Fruit fly (Drosophila melanogaster): ENCODE measurements around the gene Vps13D.
A peak's percentile ranks its signal among the peaks of the same experiment; 100 is the strongest.

Vps13D gene

DNA sequence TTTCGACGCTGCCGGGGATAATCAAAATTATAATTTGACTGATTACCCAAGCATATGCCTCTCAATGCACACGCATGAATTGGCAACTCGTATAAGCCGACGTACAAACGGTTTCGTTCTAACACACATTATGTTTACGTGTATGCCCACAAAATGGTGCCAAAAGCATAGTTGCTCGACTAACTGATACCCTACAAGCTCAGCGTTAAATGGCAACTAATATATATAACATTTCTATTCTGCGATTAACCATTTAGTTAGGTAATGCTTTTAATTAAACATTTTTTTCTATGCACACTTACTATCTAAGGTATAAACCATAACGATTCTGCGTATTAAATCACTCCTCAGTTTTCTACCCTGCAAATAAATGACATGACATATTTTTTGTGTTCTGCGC is 34.1 kb upstream of the Vps13D start:
- no peak for TF ChIP-seq CG8119 (GFP tag; IDR thresholded peaks at IDR 0.05)
- no peak for TF ChIP-seq CG6854 (GFP tag; optimal IDR thresholded peaks at IDR 0.05)
- no peak for TF ChIP-seq CG6792 (GFP tag; optimal IDR thresholded peaks at IDR 0.05)
- peak; percentile 59 for TF ChIP-seq svp (GFP tag)

DNA sequence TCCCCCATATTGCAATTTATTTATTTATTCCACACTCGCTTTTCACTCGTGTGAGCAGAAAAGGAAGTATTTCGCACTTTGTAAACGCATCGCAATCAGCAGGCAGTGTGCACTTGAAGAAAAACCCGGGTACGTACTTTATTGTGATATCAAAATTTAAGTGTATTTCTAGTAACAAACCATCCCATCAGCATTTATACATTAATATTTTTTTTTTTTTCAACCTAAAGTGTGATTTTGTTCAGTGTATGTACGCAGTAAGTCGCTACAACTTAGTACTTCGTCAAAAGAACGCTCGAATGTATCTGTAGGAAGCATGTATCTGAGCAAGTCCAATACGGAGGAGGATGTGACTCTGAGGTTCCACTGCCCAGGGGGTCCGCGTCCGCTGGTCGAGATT is 29.1 kb upstream of the Vps13D start:
- peak; percentile 24 for TF ChIP-seq spab (GFP tag; optimal IDR thresholded peaks at IDR 0.05)
- no peak for TF ChIP-seq CG32006 (GFP tag; optimal IDR thresholded peaks at IDR 0.05)
- TF ChIP-seq fkh (GFP tag; optimal IDR thresholded peaks at IDR 0.05): no peak
- TF ChIP-seq CG11294 (GFP tag; IDR thresholded peaks at IDR 0.05): no peak
- TF ChIP-seq acj6 (GFP tag; optimal IDR thresholded peaks at IDR 0.05): peak; percentile 13
- peak; percentile 37 for TF ChIP-seq CG11762 (GFP tag; optimal IDR thresholded peaks at IDR 0.05; ENCODE audit: insufficient read depth)
- TF ChIP-seq Lpt (GFP tag; optimal IDR thresholded peaks at IDR 0.05): no peak
- TF ChIP-seq topi (GFP tag; optimal IDR thresholded peaks at IDR 0.05): peak; percentile 69
- peak; percentile 49 for TF ChIP-seq Ets96B (tag; optimal IDR thresholded peaks at IDR 0.05)
- TF ChIP-seq achi (GFP tag; optimal IDR thresholded peaks at IDR 0.05): peak; percentile 34
- no peak for TF ChIP-seq CG9139 (GFP tag; optimal IDR thresholded peaks at IDR 0.05)
- TF ChIP-seq esn (GFP tag; optimal IDR thresholded peaks at IDR 0.05): peak; percentile 60
- peak; percentile 21 for TF ChIP-seq CG7368 (GFP tag; optimal IDR thresholded peaks at IDR 0.05)
- TF ChIP-seq CG6808 (GFP tag; optimal IDR thresholded peaks at IDR 0.05): peak; percentile 35
- no peak for TF ChIP-seq Blimp-1 (GFP tag; optimal IDR thresholded peaks at IDR 0.05)
- TF ChIP-seq CG15336 (GFP tag; IDR thresholded peaks at IDR 0.05): no peak
- peak; percentile 53 for TF ChIP-seq cyc (GFP tag; optimal IDR thresholded peaks at IDR 0.05)
- TF ChIP-seq lz (GFP tag; optimal IDR thresholded peaks at IDR 0.05): peak; percentile 38
- TF ChIP-seq CG3919 (GFP tag; optimal IDR thresholded peaks at IDR 0.05): peak; percentile 71
- TF ChIP-seq Met (GFP tag; optimal IDR thresholded peaks at IDR 0.05): peak; percentile 66
- peak; percentile 3 for TF ChIP-seq Hr4 (GFP tag; optimal IDR thresholded peaks at IDR 0.05)
- peak; percentile 10 for TF ChIP-seq pdm3 (GFP tag; optimal IDR thresholded peaks at IDR 0.05)
- TF ChIP-seq Gug (GFP tag; IDR thresholded peaks at IDR 0.05): 0 out of 2 replicates have a peak, but pooled peaks have one; percentile 16
- TF ChIP-seq Smox (GFP tag; optimal IDR thresholded peaks at IDR 0.05): peak; percentile 50
- TF ChIP-seq CG34406 (GFP tag; optimal IDR thresholded peaks at IDR 0.05): no peak
- TF ChIP-seq Sox14 (GFP tag; optimal IDR thresholded peaks at IDR 0.05): peak; percentile 42
- peak; percentile 31 for TF ChIP-seq CG3032 (tag; optimal IDR thresholded peaks at IDR 0.05)
- peak; percentile 43 for TF ChIP-seq Hr39 (GFP tag; optimal IDR thresholded peaks at IDR 0.05)
- TF ChIP-seq CG8119 (GFP tag; IDR thresholded peaks at IDR 0.05): no peak
- TF ChIP-seq CG10669 (GFP tag; optimal IDR thresholded peaks at IDR 0.05): peak; percentile 48
- peak; percentile 79 for TF ChIP-seq svp (GFP tag)
- peak; percentile 38 for TF ChIP-seq CG31627 (GFP tag; optimal IDR thresholded peaks at IDR 0.05)
- TF ChIP-seq Sox102F (GFP tag; optimal IDR thresholded peaks at IDR 0.05): peak; percentile 50
- peak; percentile 35 for TF ChIP-seq Eip75B (GFP tag; optimal IDR thresholded peaks at IDR 0.05)
- TF ChIP-seq CG1621 (tag; optimal IDR thresholded peaks at IDR 0.05): peak; percentile 16
- TF ChIP-seq salr (GFP tag; optimal IDR thresholded peaks at IDR 0.05): no peak
- TF ChIP-seq CG6792 (GFP tag; optimal IDR thresholded peaks at IDR 0.05): no peak
- TF ChIP-seq OdsH (GFP tag; optimal IDR thresholded peaks at IDR 0.05): peak; percentile 27
- peak; percentile 48 for TF ChIP-seq dsx (GFP tag; optimal IDR thresholded peaks at IDR 0.05; ENCODE audit: poor library complexity, severe bottlenecking)
- no peak for TF ChIP-seq CG8632 (GFP tag; optimal IDR thresholded peaks at IDR 0.05)
- peak; percentile 88 for TF ChIP-seq Eip78C (GFP tag)
- TF ChIP-seq Sox15 (GFP tag; optimal IDR thresholded peaks at IDR 0.05): no peak
- TF ChIP-seq vri (GFP tag; optimal IDR thresholded peaks at IDR 0.05): peak; percentile 2
- peak; percentile 38 for TF ChIP-seq CG10631 (GFP tag; optimal IDR thresholded peaks at IDR 0.05)
- TF ChIP-seq CG6163 (GFP tag; IDR thresholded peaks at IDR 0.05): peak; percentile 71; the same call in 1 of the 3 replicates
